Worm (Caenorhabditis elegans) whole organism, L3 larva: ENCODE results near the gene helq-1.

ENCODE experiments used
- ZK546.5 ChIP-seq: sonication (generic microtip); optimal IDR thresholded peaks from 2 replicates; lab custom pipeline; 2017; ENCODE audit warnings: missing biosample characterization, missing genetic modification characterization
- ama-1 ChIP-seq: fragments of 150-350 bp; optimal IDR thresholded peaks from 2 replicates; lab custom pipeline; 2018
- ceh-82 ChIP-seq: fragments of 150-350 bp; optimal IDR thresholded peaks from 2 replicates; lab custom pipeline; 2014; ENCODE audit warnings: missing biosample characterization, missing genetic modification characterization
- elt-3 ChIP-seq, 3 experiments: fragments of 150-350 bp in 1 of 3; sonication (generic microtip) in 2 of 3; optimal IDR thresholded peaks; 2 replicates in 2 of 3; 4 replicates in 1 of 3; lab custom pipeline; 2014 to 2017; ENCODE audit warnings: missing biosample characterization in 3 of 3, missing genetic modification characterization in 3 of 3
- fkh-10 ChIP-seq: sonication (generic microtip); optimal IDR thresholded peaks from 2 replicates; lab custom pipeline; 2017; ENCODE audit warnings: missing biosample characterization, missing genetic modification reagents, missing genetic modification characterization
- nfya-1 ChIP-seq: sonication (generic microtip); optimal IDR thresholded peaks from 2 replicates; lab custom pipeline; 2017; ENCODE audit warnings: missing genetic modification characterization, mild to moderate bottlenecking, missing compliant biosample characterization, antibody characterized with exemption, moderate library complexity; ENCODE audit not compliant: insufficient read depth
- nhr-11 ChIP-seq: fragments of 150-350 bp; optimal IDR thresholded peaks from 2 replicates; lab custom pipeline; 2014; ENCODE audit warnings: missing biosample characterization, missing genetic modification characterization
- nhr-12 ChIP-seq: fragments of 150-350 bp; optimal IDR thresholded peaks from 2 replicates; lab custom pipeline; 2014; ENCODE audit warnings: missing biosample characterization, missing genetic modification characterization
- nhr-23 ChIP-seq: fragments of 150-350 bp; optimal IDR thresholded peaks from 2 replicates; lab custom pipeline; 2014; ENCODE audit warnings: missing biosample characterization, missing genetic modification reagents, missing genetic modification characterization
- nhr-237 ChIP-seq: fragments of 150-350 bp; optimal IDR thresholded peaks from 2 replicates; lab custom pipeline; 2014; ENCODE audit warnings: missing biosample characterization, missing genetic modification characterization
- skn-1 ChIP-seq: fragments of 150-350 bp; optimal IDR thresholded peaks from 2 replicates; lab custom pipeline; 2014; ENCODE audit warnings: missing biosample characterization, missing genetic modification characterization
- tbx-2 ChIP-seq: sonication (generic microtip); optimal IDR thresholded peaks from 2 replicates; lab custom pipeline; 2016; ENCODE audit warnings: mild to moderate bottlenecking, missing genetic modification characterization, missing compliant biosample characterization
- unc-39 ChIP-seq: sonication (generic microtip); optimal IDR thresholded peaks from 4 replicates; lab custom pipeline; 2017; ENCODE audit warnings: missing biosample characterization, missing genetic modification characterization

- TF ChIP-seq elt-3 (tag; optimal IDR thresholded peaks at IDR 0.05; lab: Kevin White, UChicago), result no peak
- no peak for TF ChIP-seq skn-1 (tag; lab: Kevin White, UChicago)
- no peak for TF ChIP-seq ZK546.5 (tag; lab: Kevin White, UChicago)
- no peak for TF ChIP-seq fkh-10 (GFP tag; lab: Kevin White, UChicago)
- TF ChIP-seq nhr-12 (tag; lab: Kevin White, UChicago), result no peak
- TF ChIP-seq nfya-1 (tag; lab: Kevin White, UChicago), result no peak
- TF ChIP-seq unc-39 (tag; lab: Kevin White, UChicago), result no peak
- no peak for TF ChIP-seq tbx-2 (tag; lab: Kevin White, UChicago)
- TF ChIP-seq ceh-82 (tag; lab: Kevin White, UChicago), result no peak
- TF ChIP-seq nhr-23, result no peak
- TF ChIP-seq nhr-11 (tag; lab: Kevin White, UChicago), result no peak
- no peak for TF ChIP-seq ama-1 (lab: Kevin White, UChicago)
- TF ChIP-seq nhr-237 (tag; lab: Kevin White, UChicago), result no peak
Observed at ce11 chrIII:555650-556049, 31.3 kb downstream of the helq-1 start, which contains the start of gene B0353.1.
